Worm (Caenorhabditis elegans) whole organism, mixed stage, embryonic: ENCODE measurements around the gene F22F1.3.

ENCODE experiments used
- elt-3 ChIP-seq: fragments of 150-350 bp; optimal IDR thresholded peaks from 2 replicates; lab custom pipeline; 2014; ENCODE audit warnings: missing biosample characterization, missing genetic modification characterization
- lsy-2 ChIP-seq: fragments of 150-350 bp; optimal IDR thresholded peaks from 2 replicates; lab custom pipeline; 2014; ENCODE audit warnings: missing biosample characterization, missing genetic modification characterization
- mab-5 ChIP-seq: fragments of 150-350 bp; optimal IDR thresholded peaks from 2 replicates; lab custom pipeline; 2014; ENCODE audit warnings: missing biosample characterization, missing genetic modification characterization

ce11 chrX:8139146-8139545, 23.7 kb downstream of the F22F1.3 start, which contains the start of gene C02B8.3:
- no peak for TF ChIP-seq mab-5 (tag; lab: Kevin White, UChicago)
- no peak for TF ChIP-seq lsy-2 (tag; lab: Kevin White, UChicago)
- TF ChIP-seq elt-3 (tag; lab: Kevin White, UChicago) = no peak
